Fruit fly (Drosophila melanogaster): ENCODE results near the gene PMCA.

Gene PMCA

dm6 chr4:393190-393799 lies 34.6 kb upstream of the PMCA start (continued):
- TF ChIP-seq CG9437 (GFP tag; optimal IDR thresholded peaks at IDR 0.05) (no peak), CG13624 (GFP tag; optimal IDR thresholded peaks at IDR 0.05) (no peak), CG4730 (GFP tag; IDR thresholded peaks at IDR 0.05) (no peak), Awh (GFP tag; IDR thresholded peaks at IDR 0.05) (0 out of 2 replicates have a peak, but pooled peaks have one; percentile 13), Deaf1 (tag; optimal IDR thresholded peaks at IDR 0.05) (peak; percentile 89), cwo (GFP tag; optimal IDR thresholded peaks at IDR 0.05) (no peak), CG6854 (GFP tag; optimal IDR thresholded peaks at IDR 0.05) (no peak), ind (GFP tag; optimal IDR thresholded peaks at IDR 0.05) (no peak), Neu2 (GFP tag; optimal IDR thresholded peaks at IDR 0.05; ENCODE audit: borderline replicate concordance) (no peak), CG15479 (GFP tag; optimal IDR thresholded peaks at IDR 0.05) (peak; percentile 11), run (tag; optimal IDR thresholded peaks at IDR 0.05) (no peak), Lhr (GFP tag; optimal IDR thresholded peaks at IDR 0.05) (no peak), CG2712 (tag; optimal IDR thresholded peaks at IDR 0.05) (peak; percentile 4), CG4707 (GFP tag; optimal IDR thresholded peaks at IDR 0.05) (peak; percentile 11), Med (GFP tag) (peak; percentile 12), Dref (GFP tag; IDR thresholded peaks at IDR 0.05) (no peak), jing (GFP tag; optimal IDR thresholded peaks at IDR 0.05) (no peak), CG7372 (GFP tag; IDR thresholded peaks at IDR 0.05) (no peak), TFAM (GFP tag; optimal IDR thresholded peaks at IDR 0.05) (no peak), toy (GFP tag; IDR thresholded peaks at IDR 0.05) (no peak), CG10959 (GFP tag; IDR thresholded peaks at IDR 0.05) (no peak), Blimp-1 (GFP tag; optimal IDR thresholded peaks at IDR 0.05) (no peak), CG14965 (GFP tag; optimal IDR thresholded peaks at IDR 0.05; ENCODE audit: borderline replicate concordance) (no peak), CG2199 (GFP tag; IDR thresholded peaks at IDR 0.05) (peak; percentile 91), CG1792 (GFP tag; optimal IDR thresholded peaks at IDR 0.05) (no peak), Six4 (GFP tag; optimal IDR thresholded peaks at IDR 0.05) (no peak), Tbp (GFP tag; optimal IDR thresholded peaks at IDR 0.05) (no peak), maf-S (GFP tag; optimal IDR thresholded peaks at IDR 0.05) (no peak), slou (GFP tag; optimal IDR thresholded peaks at IDR 0.05) (no peak), chn (GFP tag; optimal IDR thresholded peaks at IDR 0.05) (no peak), dmrt99B (tag; optimal IDR thresholded peaks at IDR 0.05) (no peak), CG8924 (tag; optimal IDR thresholded peaks at IDR 0.05) (no peak), gcm2 (GFP tag; optimal IDR thresholded peaks at IDR 0.05) (no peak), Adf1 (GFP tag; IDR thresholded peaks at IDR 0.05) (no peak), Pdp1 (GFP tag; optimal IDR thresholded peaks at IDR 0.05) (no peak), CG17802 (tag; optimal IDR thresholded peaks at IDR 0.05) (no peak), CG18262 (tag; optimal IDR thresholded peaks at IDR 0.05) (no peak), ATbp (GFP tag; optimal IDR thresholded peaks at IDR 0.05) (peak; percentile 54), E2f1 (GFP tag; IDR thresholded peaks at IDR 0.05) (0 out of 2 replicates have a peak, but pooled peaks have one; percentile 18)

dm6 chr4:388784-389313 lies 30.1 kb upstream of the PMCA start:
- TF ChIP-seq CG32772 (GFP tag; IDR thresholded peaks at IDR 0.05) (no peak), Doc2 (GFP tag; IDR thresholded peaks at IDR 0.05) (no peak), CG18764 (GFP tag; optimal IDR thresholded peaks at IDR 0.05) (no peak), amos (GFP tag; IDR thresholded peaks at IDR 0.05; ENCODE audit: partially characterized antibody) (no peak), trh (GFP tag; optimal IDR thresholded peaks at IDR 0.05) (no peak), hb (GFP tag; IDR thresholded peaks at IDR 0.05; ENCODE audit: partially characterized antibody) (no peak), pros (GFP tag; optimal IDR thresholded peaks at IDR 0.05) (peak; percentile 100), ind (GFP tag; optimal IDR thresholded peaks at IDR 0.05) (no peak), CG17328 (GFP tag; IDR thresholded peaks at IDR 0.05) (no peak), Tbp (GFP tag; optimal IDR thresholded peaks at IDR 0.05) (no peak), CG8944 (GFP tag; optimal IDR thresholded peaks at IDR 0.05) (no peak), CG13624 (GFP tag; optimal IDR thresholded peaks at IDR 0.05) (no peak), CG1792 (GFP tag; optimal IDR thresholded peaks at IDR 0.05) (no peak), ara (GFP tag; IDR thresholded peaks at IDR 0.05) (no peak), CG4360 (GFP tag; IDR thresholded peaks at IDR 0.05) (no peak), abd-A (tag; optimal IDR thresholded peaks at IDR 0.05) (no peak), CTCF (GFP tag; optimal IDR thresholded peaks at IDR 0.05) (peak; percentile 21)

All from whole organism, embryonic.